Fruit fly (Drosophila melanogaster): ENCODE results near the gene Root.

Gene Root

dm6 chr3R:24105312-24105902 is 7.7 kb upstream of the Root start, which contains the start of gene Syx1A:
Syx1A (minus strand) TSS chr3R:24105763.
- TF ChIP-seq GATAd (GFP tag; optimal IDR thresholded peaks at IDR 0.05): no peak
- TF ChIP-seq Rel (GFP tag; optimal IDR thresholded peaks at IDR 0.05): no peak
- TF ChIP-seq Rel (tag; optimal IDR thresholded peaks at IDR 0.05): peak; percentile 68
- TF ChIP-seq CG9705 (GFP tag; optimal IDR thresholded peaks at IDR 0.05): no peak
- TF ChIP-seq woc (GFP tag; optimal IDR thresholded peaks at IDR 0.05): peak; percentile 6
- TF ChIP-seq pan (optimal IDR thresholded peaks at IDR 0.05): no peak
- TF ChIP-seq Abd-B (GFP tag; optimal IDR thresholded peaks at IDR 0.05): no peak
- no peak for TF ChIP-seq dl (GFP tag; optimal IDR thresholded peaks at IDR 0.05; ENCODE audit: insufficient read depth in 1 of 2, partially characterized antibody in 2 of 2)
- TF ChIP-seq usp (GFP tag; optimal IDR thresholded peaks at IDR 0.05): no peak
- TF ChIP-seq Dif (GFP tag; optimal IDR thresholded peaks at IDR 0.05; ENCODE audit: partially characterized antibody): no peak
- TF ChIP-seq sv (GFP tag; optimal IDR thresholded peaks at IDR 0.05): no peak
- TF ChIP-seq psq (GFP tag; optimal IDR thresholded peaks at IDR 0.05): peak; percentile 100
- TF ChIP-seq foxo (GFP tag; optimal IDR thresholded peaks at IDR 0.05): peak in 1 of 2 experiments; percentile 13
- peak; percentile 23 for TF ChIP-seq HLH106 (tag; optimal IDR thresholded peaks at IDR 0.05)
- peak; percentile 17 for TF ChIP-seq Sp1 (GFP tag; optimal IDR thresholded peaks at IDR 0.05)
- peak; percentile 7 for TF ChIP-seq Hnf4 (GFP tag; optimal IDR thresholded peaks at IDR 0.05)
- TF ChIP-seq lola (GFP tag; optimal IDR thresholded peaks at IDR 0.05): peak; percentile 46
- no peak for TF ChIP-seq OdsH (GFP tag; optimal IDR thresholded peaks at IDR 0.05)
- TF ChIP-seq tai (GFP tag; optimal IDR thresholded peaks at IDR 0.05): no peak
- TF ChIP-seq Hr78 (GFP tag; optimal IDR thresholded peaks at IDR 0.05): no peak
- TF ChIP-seq h (GFP tag; optimal IDR thresholded peaks at IDR 0.05): peak; percentile 26
- no peak for TF ChIP-seq Dfd (GFP tag; optimal IDR thresholded peaks at IDR 0.05)
- no peak for TF ChIP-seq Vsx2 (GFP tag; optimal IDR thresholded peaks at IDR 0.05; ENCODE audit: partially characterized antibody)
- TF ChIP-seq Jra (GFP tag; optimal IDR thresholded peaks at IDR 0.05): no peak
- TF ChIP-seq rgr (GFP tag; optimal IDR thresholded peaks at IDR 0.05): no peak
- TF ChIP-seq fru (GFP tag; optimal IDR thresholded peaks at IDR 0.05): peak; percentile 24
- no peak for TF ChIP-seq dsf (GFP tag; optimal IDR thresholded peaks at IDR 0.05; ENCODE audit: borderline replicate concordance)
- TF ChIP-seq jim (GFP tag; optimal IDR thresholded peaks at IDR 0.05): no peak
- TF ChIP-seq br (GFP tag; optimal IDR thresholded peaks at IDR 0.05): peak; percentile 35
- no peak for TF ChIP-seq ey (GFP tag; optimal IDR thresholded peaks at IDR 0.05)
- no peak for TF ChIP-seq Myc (optimal IDR thresholded peaks at IDR 0.05)
- no peak for TF ChIP-seq N (GFP tag; optimal IDR thresholded peaks at IDR 0.05)

DNA sequence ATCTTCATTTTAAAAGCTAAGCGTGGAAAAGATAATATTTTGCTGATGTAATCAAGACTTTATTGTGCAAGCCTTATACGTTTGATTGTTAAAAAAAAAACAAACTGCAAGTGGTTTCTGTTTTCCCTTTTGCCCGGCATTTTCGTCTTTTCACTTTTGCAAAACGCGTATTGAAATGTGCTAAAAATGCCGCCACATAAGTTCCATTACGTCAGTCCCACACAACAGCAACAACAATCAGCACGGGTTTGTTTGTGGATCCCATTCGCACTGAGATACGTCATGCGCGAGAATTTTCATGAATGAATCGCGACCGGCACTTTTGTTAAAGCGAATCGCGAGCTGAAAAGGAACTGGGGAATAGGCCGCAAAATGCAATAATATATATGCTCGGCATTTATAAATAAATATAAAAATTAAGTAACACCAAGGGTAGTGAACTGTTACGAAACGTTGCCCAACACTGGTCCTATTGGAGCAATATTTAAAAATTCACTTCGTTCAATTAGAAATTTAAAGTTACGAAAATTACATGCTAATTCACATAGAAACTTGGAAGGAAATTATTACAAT is 6.9 kb upstream of the Root start:
- TF ChIP-seq lola (GFP tag; optimal IDR thresholded peaks at IDR 0.05) (no peak), OdsH (GFP tag; optimal IDR thresholded peaks at IDR 0.05) (peak; percentile 71), Vsx2 (GFP tag; optimal IDR thresholded peaks at IDR 0.05; ENCODE audit: partially characterized antibody) (no peak), ey (GFP tag; optimal IDR thresholded peaks at IDR 0.05) (peak; percentile 59), Hr83 (GFP tag; optimal IDR thresholded peaks at IDR 0.05; ENCODE audit: poor library complexity, severe bottlenecking) (peak; percentile 39), Myc (optimal IDR thresholded peaks at IDR 0.05) (no peak), Sp1 (GFP tag; optimal IDR thresholded peaks at IDR 0.05) (peak; percentile 37), br (GFP tag; optimal IDR thresholded peaks at IDR 0.05) (peak; percentile 78), usp (GFP tag; optimal IDR thresholded peaks at IDR 0.05) (no peak), GATAd (GFP tag; optimal IDR thresholded peaks at IDR 0.05) (no peak), Dif (GFP tag; optimal IDR thresholded peaks at IDR 0.05; ENCODE audit: partially characterized antibody) (no peak), dmrt93B (GFP tag; optimal IDR thresholded peaks at IDR 0.05) (no peak), jim (GFP tag; optimal IDR thresholded peaks at IDR 0.05) (no peak), psq (GFP tag; optimal IDR thresholded peaks at IDR 0.05) (no peak), foxo (GFP tag; optimal IDR thresholded peaks at IDR 0.05) (peak; percentile 7 to 77), dsf (GFP tag; optimal IDR thresholded peaks at IDR 0.05; ENCODE audit: borderline replicate concordance) (peak; percentile 9), CrebA (GFP tag; optimal IDR thresholded peaks at IDR 0.05; ENCODE audit: borderline replicate concordance) (no peak), Abd-B (GFP tag; optimal IDR thresholded peaks at IDR 0.05) (no peak), Rel (GFP tag; optimal IDR thresholded peaks at IDR 0.05) (no peak), Rel (tag; optimal IDR thresholded peaks at IDR 0.05) (peak; percentile 33), HLH106 (tag; optimal IDR thresholded peaks at IDR 0.05) (peak; percentile 44), brk (GFP tag; optimal IDR thresholded peaks at IDR 0.05) (peak; percentile 86), N (GFP tag; optimal IDR thresholded peaks at IDR 0.05) (no peak), CG32264 (GFP tag; optimal IDR thresholded peaks at IDR 0.05) (peak; percentile 24), CG9705 (GFP tag; optimal IDR thresholded peaks at IDR 0.05) (no peak), woc (GFP tag; optimal IDR thresholded peaks at IDR 0.05) (peak; percentile 47), tai (GFP tag; optimal IDR thresholded peaks at IDR 0.05) (no peak), Hr78 (GFP tag; optimal IDR thresholded peaks at IDR 0.05) (no peak), dl (GFP tag; optimal IDR thresholded peaks at IDR 0.05; ENCODE audit: insufficient read depth in 1 of 2, partially characterized antibody in 2 of 2) (no peak), Jra (GFP tag; optimal IDR thresholded peaks at IDR 0.05) (peak; percentile 74), Mio (GFP tag; optimal IDR thresholded peaks at IDR 0.05) (no peak), fru (GFP tag; optimal IDR thresholded peaks at IDR 0.05) (peak; percentile 73), pan (optimal IDR thresholded peaks at IDR 0.05) (no peak), rgr (GFP tag; optimal IDR thresholded peaks at IDR 0.05) (peak; percentile 75), Hnf4 (GFP tag; optimal IDR thresholded peaks at IDR 0.05) (peak; percentile 72), h (GFP tag; optimal IDR thresholded peaks at IDR 0.05) (peak; percentile 84), Dfd (GFP tag; optimal IDR thresholded peaks at IDR 0.05) (no peak), sage (GFP tag; optimal IDR thresholded peaks at IDR 0.05) (peak; percentile 49), sv (GFP tag; optimal IDR thresholded peaks at IDR 0.05) (peak; percentile 43)
